Worm (Caenorhabditis elegans) whole organism, L1 larva: Measurements from ENCODE around the gene nkat-1.

Experiments
- C16A3.4 ChIP-seq: fragments of 150-350 bp; optimal IDR thresholded peaks from 2 replicates; lab custom pipeline; 2014; ENCODE audit warnings: missing biosample characterization, missing genetic modification characterization
- C34B4.2 ChIP-seq: sonication (generic microtip); optimal IDR thresholded peaks from 2 replicates; lab custom pipeline; 2017; ENCODE audit warnings: mild to moderate bottlenecking, missing genetic modification characterization, missing compliant biosample characterization
- F16B12.6 ChIP-seq: fragments of 150-350 bp; optimal IDR thresholded peaks from 2 replicates; lab custom pipeline; 2014; ENCODE audit warnings: missing biosample characterization, missing genetic modification characterization
- alr-1 ChIP-seq: fragments of 200-800 bp; sonication (Bioruptor generic); optimal IDR thresholded peaks from 2 replicates; lab custom pipeline; 2018; ENCODE audit warnings: borderline replicate concordance, mild to moderate bottlenecking, missing genetic modification characterization, missing compliant biosample characterization
- aly-2 ChIP-seq: fragments of 150-350 bp; optimal IDR thresholded peaks from 2 replicates; lab custom pipeline; 2014; ENCODE audit warnings: missing biosample characterization, missing genetic modification characterization
- blmp-1 ChIP-seq: fragments of 150-350 bp; optimal IDR thresholded peaks from 2 replicates; lab custom pipeline; 2014; ENCODE audit warnings: missing biosample characterization, missing genetic modification characterization
- ceh-63 ChIP-seq: fragments of 200-800 bp; sonication (Bioruptor generic); optimal IDR thresholded peaks from 2 replicates; lab custom pipeline; 2018; ENCODE audit warnings: mild to moderate bottlenecking, missing genetic modification characterization, missing compliant biosample characterization
- ceh-8 ChIP-seq: fragments of 200-800 bp; sonication (Bioruptor generic); optimal IDR thresholded peaks from 2 replicates; lab custom pipeline; 2018; ENCODE audit warnings: mild to moderate bottlenecking, missing genetic modification characterization, moderate library complexity, missing compliant biosample characterization
- ceh-82 ChIP-seq, 3 experiments: fragments of 150-350 bp in 1 of 3; sonication (generic microtip) in 2 of 3; optimal IDR thresholded peaks; 2 replicates each; lab custom pipeline; 2014 to 2017; ENCODE audit warnings: missing biosample characterization in 3 of 3, missing genetic modification characterization in 3 of 3
- ceh-88 ChIP-seq: fragments of 200-800 bp; sonication (Bioruptor generic); IDR thresholded peaks from 2 replicates; pipeline ENCODE4 v1.3.6; 2022; ENCODE audit warnings: missing genetic modification characterization, missing compliant biosample characterization
- ceh-90 ChIP-seq: sonication (generic microtip); optimal IDR thresholded peaks from 2 replicates; lab custom pipeline; 2016; ENCODE audit warnings: missing genetic modification characterization, missing compliant biosample characterization
- ces-1 ChIP-seq: fragments of 150-350 bp; optimal IDR thresholded peaks from 2 replicates; lab custom pipeline; 2014; ENCODE audit warnings: missing biosample characterization, missing genetic modification reagents, missing genetic modification characterization
- dpl-1 ChIP-seq, 3 experiments: fragments of 150-350 bp in 2 of 3; sonication (generic microtip) in 1 of 3; optimal IDR thresholded peaks; 2 replicates each; lab custom pipeline; 2014 to 2017; ENCODE audit warnings: missing biosample characterization in 3 of 3, missing genetic modification characterization in 3 of 3, missing genetic modification reagents in 3 of 3
- egl-13 ChIP-seq: sonication (generic microtip); optimal IDR thresholded peaks from 2 replicates; lab custom pipeline; 2016; ENCODE audit warnings: missing genotype, missing genetic modification reagents, missing genetic modification characterization, missing compliant biosample characterization
- elt-3 ChIP-seq, 6 experiments: fragments of 150-350 bp in 1 of 6; sonication (generic microtip); optimal IDR thresholded peaks; 2 replicates each; lab custom pipeline; 2017 to 2018; ENCODE audit warnings: missing biosample characterization in 6 of 6, missing genetic modification characterization in 6 of 6, inconsistent platforms in 1 of 6
- fkh-4 ChIP-seq: sonication (generic microtip); optimal IDR thresholded peaks from 2 replicates; lab custom pipeline; 2016; ENCODE audit warnings: missing compliant biosample characterization, missing genetic modification characterization, borderline replicate concordance
- fos-1 ChIP-seq: fragments of 150-350 bp; optimal IDR thresholded peaks from 2 replicates; lab custom pipeline; 2014; ENCODE audit warnings: missing biosample characterization, missing genetic modification characterization
- grh-1 ChIP-seq: fragments of 200-800 bp; sonication (Bioruptor generic); IDR thresholded peaks from 2 replicates; pipeline ENCODE4 v1.3.6; 2022; ENCODE audit warnings: missing genetic modification reagents, missing genetic modification characterization, missing compliant biosample characterization
- hlh-4 ChIP-seq: sonication (generic microtip); optimal IDR thresholded peaks from 2 replicates; lab custom pipeline; 2016; ENCODE audit warnings: mild to moderate bottlenecking, missing genetic modification characterization, missing compliant biosample characterization
- irx-1 ChIP-seq: sonication (generic microtip); optimal IDR thresholded peaks from 2 replicates; lab custom pipeline; 2016; ENCODE audit warnings: missing genetic modification characterization, missing compliant biosample characterization
- lin-14 ChIP-seq: fragments of 200-800 bp; sonication (Bioruptor generic); optimal IDR thresholded peaks from 2 replicates; lab custom pipeline; 2018; ENCODE audit warnings: mild to moderate bottlenecking, missing genetic modification characterization, moderate library complexity, missing compliant biosample characterization
- lin-15B ChIP-seq: fragments of 150-350 bp; sonication (generic microtip); optimal IDR thresholded peaks from 3 replicates; lab custom pipeline; 2014; ENCODE audit warnings: missing biosample characterization, missing genetic modification characterization
- lin-35 ChIP-seq, 2 experiments: fragments of 150-350 bp; optimal IDR thresholded peaks; 2 replicates each; lab custom pipeline; 2014; ENCODE audit warnings: missing biosample characterization in 2 of 2, missing genetic modification characterization in 2 of 2, missing genetic modification reagents in 2 of 2
- lin-39 ChIP-seq: fragments of 150-350 bp; optimal IDR thresholded peaks from 2 replicates; lab custom pipeline; 2014; ENCODE audit warnings: missing biosample characterization, missing genetic modification reagents, missing genetic modification characterization
- lir-3 ChIP-seq: sonication (generic microtip); optimal IDR thresholded peaks from 2 replicates; lab custom pipeline; 2016; ENCODE audit warnings: mild to moderate bottlenecking, missing genetic modification characterization, moderate library complexity, missing compliant biosample characterization; ENCODE audit not compliant: poor library complexity
- mab-9 ChIP-seq: fragments of 200-800 bp; sonication (Bioruptor generic); IDR thresholded peaks from 2 replicates; pipeline ENCODE4 v1.3.6; 2022; ENCODE audit warnings: missing genetic modification reagents, missing genetic modification characterization, missing compliant biosample characterization
- nhr-11 ChIP-seq: fragments of 150-350 bp; optimal IDR thresholded peaks from 2 replicates; lab custom pipeline; 2014; ENCODE audit warnings: missing biosample characterization, missing genetic modification characterization
- nhr-12 ChIP-seq: sonication (generic microtip); optimal IDR thresholded peaks from 2 replicates; lab custom pipeline; 2017; ENCODE audit warnings: missing biosample characterization, missing genetic modification characterization
- nhr-47 ChIP-seq: sonication (generic microtip); optimal IDR thresholded peaks from 2 replicates; lab custom pipeline; 2016; ENCODE audit warnings: mild to moderate bottlenecking, missing genetic modification characterization, moderate library complexity, missing compliant biosample characterization
- nhr-71 ChIP-seq: sonication (generic microtip); optimal IDR thresholded peaks from 2 replicates; lab custom pipeline; 2016; ENCODE audit warnings: mild to moderate bottlenecking, missing genetic modification characterization, moderate library complexity, missing compliant biosample characterization
- nhr-76 ChIP-seq: sonication (generic microtip); optimal IDR thresholded peaks from 2 replicates; lab custom pipeline; 2017; ENCODE audit warnings: missing biosample characterization, missing genetic modification characterization
- nhr-77 ChIP-seq: fragments of 150-350 bp; optimal IDR thresholded peaks from 2 replicates; lab custom pipeline; 2014; ENCODE audit warnings: missing biosample characterization, missing genetic modification characterization
- pag-3 ChIP-seq: sonication (generic microtip); optimal IDR thresholded peaks from 2 replicates; lab custom pipeline; 2017; ENCODE audit warnings: missing genetic modification characterization, mild to moderate bottlenecking, missing compliant biosample characterization, antibody characterized with exemption, borderline replicate concordance; ENCODE audit not compliant: insufficient read depth
- rnt-1 ChIP-seq: sonication (generic microtip); optimal IDR thresholded peaks from 2 replicates; lab custom pipeline; 2016; ENCODE audit warnings: mild to moderate bottlenecking, missing genetic modification characterization, moderate library complexity, missing compliant biosample characterization
- snpc-4 ChIP-seq: fragments of 150-350 bp; optimal IDR thresholded peaks from 2 replicates; lab custom pipeline; 2014; ENCODE audit warnings: missing biosample characterization, missing genetic modification characterization
- sox-4 ChIP-seq: sonication (generic microtip); optimal IDR thresholded peaks from 2 replicates; lab custom pipeline; 2016; ENCODE audit warnings: missing genetic modification characterization, missing compliant biosample characterization
- tbx-2 ChIP-seq: sonication (generic microtip); optimal IDR thresholded peaks from 2 replicates; lab custom pipeline; 2016; ENCODE audit warnings: missing genetic modification characterization, missing compliant biosample characterization
- unc-130 ChIP-seq: fragments of 150-350 bp; optimal IDR thresholded peaks from 2 replicates; lab custom pipeline; 2017; ENCODE audit warnings: missing biosample characterization, missing genetic modification characterization, inconsistent platforms
- unc-98 ChIP-seq: fragments of 200-800 bp; sonication (Bioruptor generic); IDR thresholded peaks from 2 replicates; pipeline ENCODE4 v1.3.6; 2022; ENCODE audit warnings: missing genetic modification characterization, missing compliant biosample characterization
- vab-15 ChIP-seq: sonication (generic microtip); optimal IDR thresholded peaks from 2 replicates; lab custom pipeline; 2017; ENCODE audit warnings: missing genotype, mild to moderate bottlenecking, missing genetic modification characterization, missing compliant biosample characterization
- zip-4 ChIP-seq: fragments of 200-800 bp; sonication (Bioruptor generic); optimal IDR thresholded peaks from 2 replicates; lab custom pipeline; 2018; ENCODE audit warnings: mild to moderate bottlenecking, missing genetic modification characterization, moderate library complexity, missing compliant biosample characterization
- ztf-4 ChIP-seq: fragments of 150-350 bp; optimal IDR thresholded peaks from 2 replicates; lab custom pipeline; 2014; ENCODE audit warnings: missing biosample characterization, missing genetic modification characterization

Gene nkat-1

ce11 chrX:14115480-14116161 lies 24.3 kb downstream of the nkat-1 start, which contains the start of gene F28H6.7 (continued):
- TF ChIP-seq C34B4.2 (no peak), elt-3 (tag; optimal IDR thresholded peaks at IDR 0.05; lab: Kevin White, UChicago) (peak in 1 of 6 experiments; percentile 24), snpc-4 (tag; lab: Kevin White, UChicago) (no peak), irx-1 (no peak), lin-15B (tag; lab: Kevin White, UChicago) (no peak), unc-130 (tag; lab: Kevin White, UChicago) (no peak), mab-9 (GFP tag; lab: Robert Waterston, UW) (no peak), tbx-2 (tag; lab: Kevin White, UChicago) (peak; percentile 29), grh-1 (GFP tag; lab: Robert Waterston, UW) (peak; percentile 13; the same call in 1 of the 2 replicates), ceh-90 (no peak), nhr-77 (tag; lab: Kevin White, UChicago) (peak; percentile 28), vab-15 (tag; lab: Kevin White, UChicago) (no peak), rnt-1 (tag; lab: Kevin White, UChicago) (peak; percentile 39), lin-39 (tag; lab: Kevin White, UChicago) (no peak), unc-98 (GFP tag; lab: Robert Waterston, UW) (no peak), C16A3.4 (tag; lab: Kevin White, UChicago) (peak; percentile 23), zip-4 (GFP tag; lab: Kevin White, UChicago) (no peak), nhr-47 (tag; lab: Kevin White, UChicago) (peak; percentile 37), aly-2 (tag; lab: Kevin White, UChicago) (no peak), lin-35 (GFP tag; optimal IDR thresholded peaks at IDR 0.05; lab: Kevin White, UChicago) (peak in 1 of 2 experiments; percentile 70), ztf-4 (tag; lab: Kevin White, UChicago) (no peak), fkh-4 (tag; lab: Kevin White, UChicago) (no peak), ceh-63 (GFP tag; lab: Kevin White, UChicago) (no peak), nhr-11 (tag; lab: Kevin White, UChicago) (no peak), hlh-4 (tag; lab: Kevin White, UChicago) (no peak), F16B12.6 (no peak), nhr-71 (tag; lab: Kevin White, UChicago) (peak; percentile 49), lir-3 (tag; lab: Kevin White, UChicago) (no peak), sox-4 (tag; lab: Kevin White, UChicago) (no peak), nhr-12 (tag; lab: Kevin White, UChicago) (no peak), fos-1 (tag; lab: Kevin White, UChicago) (peak; percentile 9), nhr-76 (tag; lab: Kevin White, UChicago) (no peak), ces-1 (GFP tag; lab: Kevin White, UChicago) (no peak), dpl-1 (GFP tag; optimal IDR thresholded peaks at IDR 0.05; lab: Kevin White, UChicago) (peak in 2 of 3 experiments; percentile 4 to 15), pag-3 (tag; lab: Kevin White, UChicago) (no peak), ceh-88 (GFP tag; lab: Robert Waterston, UW) (no peak), lin-14 (GFP tag; lab: Kevin White, UChicago) (no peak), ceh-8 (no peak), ceh-82 (tag; optimal IDR thresholded peaks at IDR 0.05; lab: Kevin White, UChicago) (no peak), blmp-1 (peak; percentile 44), egl-13 (tag; lab: Kevin White, UChicago) (no peak), alr-1 (tag; lab: Kevin White, UChicago) (no peak)
